Fruit fly (Drosophila melanogaster) whole organism, embryonic: Measurements from ENCODE around the gene CG7135.

Source experiments
- BtbVII ChIP-seq: fragments of 200-800 bp; sonication (Bioruptor generic); optimal IDR thresholded peaks from 3 replicates; lab custom pipeline; 2017; ENCODE audit warnings: missing biosample characterization, mild to moderate bottlenecking, missing genetic modification characterization
- C15 ChIP-seq: fragments of 200-800 bp; sonication (Bioruptor generic); IDR thresholded peaks from 3 replicates; pipeline ENCODE4 v1.3.6; 2022; ENCODE audit warnings: missing biosample characterization, missing genetic modification characterization
- CG1024 ChIP-seq: fragments of 200-800 bp; sonication (Bioruptor generic); IDR thresholded peaks from 2 replicates; pipeline ENCODE4 v1.3.6; 2022; ENCODE audit warnings: missing biosample characterization, missing genetic modification characterization
- CG10267 ChIP-seq: fragments of 200-800 bp; sonication (Bioruptor generic); optimal IDR thresholded peaks from 2 replicates; lab custom pipeline; 2018; ENCODE audit warnings: missing biosample characterization, mild to moderate bottlenecking, missing genetic modification characterization, moderate library complexity
- CG10543 ChIP-seq: fragments of 200-800 bp; sonication (Bioruptor generic); optimal IDR thresholded peaks from 3 replicates; lab custom pipeline; 2017; ENCODE audit warnings: missing biosample characterization, mild to moderate bottlenecking, missing genetic modification characterization, moderate library complexity
- CG11696 ChIP-seq: fragments of 200-800 bp; sonication (Bioruptor generic); IDR thresholded peaks from 2 replicates; pipeline ENCODE4 v1.3.6; 2022; ENCODE audit warnings: missing biosample characterization, missing genetic modification characterization
- CG12155 ChIP-seq: fragments of 200-800 bp; sonication (Bioruptor generic); optimal IDR thresholded peaks from 3 replicates; lab custom pipeline; 2016; ENCODE audit warnings: missing biosample characterization, missing genetic modification characterization
- CG12659 ChIP-seq: fragments of 200-800 bp; sonication (Bioruptor generic); optimal IDR thresholded peaks from 3 replicates; lab custom pipeline; 2017; ENCODE audit warnings: mild to moderate bottlenecking, missing biosample characterization, missing genetic modification reagents, missing genetic modification characterization
- CG12769 ChIP-seq: fragments of 200-800 bp; sonication (Bioruptor generic); optimal IDR thresholded peaks from 2 replicates; lab custom pipeline; 2019; ENCODE audit warnings: missing biosample characterization, mild to moderate bottlenecking, missing genetic modification characterization, moderate library complexity
- CG15696 ChIP-seq: fragments of 200-800 bp; sonication (Bioruptor generic); optimal IDR thresholded peaks from 2 replicates; lab custom pipeline; 2019; ENCODE audit warnings: missing biosample characterization, mild to moderate bottlenecking, missing genetic modification characterization, moderate library complexity
- CG1602 ChIP-seq: fragments of 200-800 bp; sonication (Bioruptor generic); optimal IDR thresholded peaks from 3 replicates; lab custom pipeline; 2016; ENCODE audit warnings: missing biosample characterization, missing genetic modification characterization
- CG17359 ChIP-seq: fragments of 200-800 bp; sonication (Bioruptor generic); optimal IDR thresholded peaks from 3 replicates; lab custom pipeline; 2018; ENCODE audit warnings: missing biosample characterization, mild to moderate bottlenecking, missing genetic modification characterization, moderate library complexity
- CG17385 ChIP-seq: fragments of 200-800 bp; sonication (Bioruptor generic); optimal IDR thresholded peaks from 3 replicates; lab custom pipeline; 2018; ENCODE audit warnings: missing biosample characterization, mild to moderate bottlenecking, missing genetic modification characterization
- CG17568 ChIP-seq: fragments of 200-800 bp; sonication (Bioruptor generic); optimal IDR thresholded peaks from 2 replicates; lab custom pipeline; 2018; ENCODE audit warnings: missing biosample characterization, mild to moderate bottlenecking, missing genetic modification characterization, moderate library complexity
- CG1792 ChIP-seq: fragments of 200-800 bp; sonication (Bioruptor generic); optimal IDR thresholded peaks from 2 replicates; lab custom pipeline; 2016; ENCODE audit warnings: missing biosample characterization, missing genetic modification characterization
- CG18476 ChIP-seq: fragments of 200-800 bp; sonication (Bioruptor generic); optimal IDR thresholded peaks from 2 replicates; lab custom pipeline; 2016; ENCODE audit warnings: missing biosample characterization, mild to moderate bottlenecking, missing genetic modification characterization
- CG18599 ChIP-seq: fragments of 200-800 bp; sonication (Bioruptor generic); optimal IDR thresholded peaks from 3 replicates; lab custom pipeline; 2017; ENCODE audit warnings: missing biosample characterization, missing genetic modification characterization, mild to moderate bottlenecking, moderate library complexity, missing genetic modification reagents
- CG2678 ChIP-seq: fragments of 200-800 bp; sonication (Bioruptor generic); optimal IDR thresholded peaks from 3 replicates; lab custom pipeline; 2019; ENCODE audit warnings: missing biosample characterization, mild to moderate bottlenecking, missing genetic modification characterization, moderate library complexity
- CG32767 ChIP-seq: fragments of 200-800 bp; sonication (Bioruptor generic); IDR thresholded peaks from 2 replicates; pipeline ENCODE4 v1.3.6; 2022; ENCODE audit warnings: missing biosample characterization, missing genetic modification characterization
- CG32772 ChIP-seq: fragments of 200-800 bp; sonication (Bioruptor generic); IDR thresholded peaks from 2 replicates; pipeline ENCODE4 v1.3.6; 2022; ENCODE audit warnings: missing biosample characterization, missing genetic modification characterization
- CG4360 ChIP-seq: fragments of 200-800 bp; sonication (Bioruptor generic); IDR thresholded peaks from 2 replicates; pipeline ENCODE4 v1.3.6; 2022; ENCODE audit warnings: missing biosample characterization, missing genetic modification characterization
- CG43689 ChIP-seq: fragments of 200-800 bp; sonication (Bioruptor generic); IDR thresholded peaks from 2 replicates; pipeline ENCODE4 v1.3.6; 2022; ENCODE audit warnings: missing biosample characterization, missing genetic modification characterization
- CG5245 ChIP-seq: fragments of 200-800 bp; sonication (Bioruptor generic); optimal IDR thresholded peaks from 3 replicates; lab custom pipeline; 2016; ENCODE audit warnings: missing biosample characterization, missing genetic modification characterization
- CG6683 ChIP-seq: fragments of 200-800 bp; sonication (Bioruptor generic); optimal IDR thresholded peaks from 2 replicates; lab custom pipeline; 2017; ENCODE audit warnings: missing biosample characterization, mild to moderate bottlenecking, missing genetic modification characterization, missing genetic modification reagents
- CG7556 ChIP-seq: fragments of 200-800 bp; sonication (Bioruptor generic); optimal IDR thresholded peaks from 2 replicates; lab custom pipeline; 2017; ENCODE audit warnings: missing biosample characterization, mild to moderate bottlenecking, missing genetic modification characterization
- CG7745 ChIP-seq: fragments of 200-800 bp; sonication (Bioruptor generic); optimal IDR thresholded peaks from 2 replicates; lab custom pipeline; 2018; ENCODE audit warnings: missing biosample characterization, mild to moderate bottlenecking, missing genetic modification characterization, moderate library complexity
- CG9727 ChIP-seq: fragments of 200-800 bp; sonication (Bioruptor generic); optimal IDR thresholded peaks from 3 replicates; lab custom pipeline; 2017; ENCODE audit warnings: missing biosample characterization, mild to moderate bottlenecking, missing genetic modification characterization
- Camta ChIP-seq: fragments of 200-800 bp; sonication (Bioruptor generic); optimal IDR thresholded peaks from 2 replicates; lab custom pipeline; 2016; ENCODE audit warnings: missing biosample characterization, missing genetic modification characterization
- Dek ChIP-seq: fragments of 200-800 bp; sonication (Bioruptor generic); optimal IDR thresholded peaks from 3 replicates; lab custom pipeline; 2019; ENCODE audit warnings: missing biosample characterization, mild to moderate bottlenecking, missing genetic modification characterization, moderate library complexity
- Dp ChIP-seq: fragments of 200-800 bp; sonication (Bioruptor generic); optimal IDR thresholded peaks from 2 replicates; lab custom pipeline; 2018; ENCODE audit warnings: missing biosample characterization, mild to moderate bottlenecking, missing genetic modification characterization, moderate library complexity
- Dref ChIP-seq: fragments of 200-800 bp; sonication (Bioruptor generic); IDR thresholded peaks from 2 replicates; pipeline ENCODE4 v1.3.6; 2022; ENCODE audit warnings: missing biosample characterization, missing genetic modification characterization
- Fer1 ChIP-seq: fragments of 200-800 bp; sonication (Bioruptor generic); optimal IDR thresholded peaks from 2 replicates; lab custom pipeline; 2017; ENCODE audit warnings: missing biosample characterization, mild to moderate bottlenecking, missing genetic modification characterization
- HmgD ChIP-seq: fragments of 200-800 bp; sonication (Bioruptor generic); optimal IDR thresholded peaks from 3 replicates; lab custom pipeline; 2016; ENCODE audit warnings: missing biosample characterization, missing genetic modification characterization
- Hr78 ChIP-seq, 2 experiments: fragments of 200-800 bp in 1 of 2; fragments of >200 bp in 1 of 2; sonication (Bioruptor generic) in 1 of 2; optimal IDR thresholded peaks; 2 replicates each; lab custom pipeline; 2017 to 2019; ENCODE audit warnings: missing biosample characterization in 2 of 2, missing genetic modification characterization in 2 of 2, mild to moderate bottlenecking in 1 of 2, moderate library complexity in 1 of 2
- Sry-δ ChIP-seq: fragments of 200-800 bp; sonication (Bioruptor generic); optimal IDR thresholded peaks from 2 replicates; lab custom pipeline; 2016; ENCODE audit warnings: missing biosample characterization, missing genetic modification characterization
- aop ChIP-seq: fragments of 200-800 bp; sonication (Bioruptor generic); IDR thresholded peaks from 2 replicates; pipeline ENCODE4 v1.3.6; 2022; ENCODE audit warnings: missing biosample characterization, missing genetic modification characterization
- cas ChIP-seq: fragments of 200-800 bp; sonication (Bioruptor generic); IDR thresholded peaks from 2 replicates; pipeline ENCODE4 v1.3.6; 2022; ENCODE audit warnings: missing biosample characterization, missing genetic modification characterization
- dimm ChIP-seq: fragments of 200-800 bp; sonication (Bioruptor generic); IDR thresholded peaks from 2 replicates; pipeline ENCODE4 v1.3.6; 2022; ENCODE audit warnings: missing biosample characterization, missing genetic modification characterization
- exex ChIP-seq: fragments of 200-800 bp; sonication (Bioruptor generic); optimal IDR thresholded peaks from 4 replicates; lab custom pipeline; 2018; ENCODE audit warnings: missing biosample characterization, mild to moderate bottlenecking, missing genetic modification characterization, moderate library complexity
- grau ChIP-seq: fragments of 200-800 bp; optimal IDR thresholded peaks from 3 replicates; lab custom pipeline; 2019; ENCODE audit warnings: missing biosample characterization, mild to moderate bottlenecking, missing genetic modification characterization, moderate library complexity
- jumu ChIP-seq: fragments of 200-800 bp; sonication (Bioruptor generic); optimal IDR thresholded peaks from 3 replicates; lab custom pipeline; 2016; ENCODE audit warnings: missing biosample characterization, missing genetic modification characterization
- ken ChIP-seq: fragments of 200-800 bp; sonication (Bioruptor generic); IDR thresholded peaks from 3 replicates; pipeline ENCODE4 v1.3.6; 2022; ENCODE audit warnings: missing biosample characterization, missing genetic modification characterization
- oc ChIP-seq: fragments of 200-800 bp; sonication (Bioruptor generic); optimal IDR thresholded peaks from 2 replicates; lab custom pipeline; 2018; ENCODE audit warnings: missing biosample characterization, mild to moderate bottlenecking, missing genetic modification characterization, moderate library complexity
- pros ChIP-seq: fragments of 200-800 bp; sonication (Bioruptor generic); optimal IDR thresholded peaks from 3 replicates; lab custom pipeline; 2019; ENCODE audit warnings: missing biosample characterization, mild to moderate bottlenecking, missing genetic modification characterization, moderate library complexity
- ssp ChIP-seq: fragments of 200-800 bp; sonication (Bioruptor generic); IDR thresholded peaks from 2 replicates; pipeline ENCODE4 v1.3.6; 2022; ENCODE audit warnings: missing biosample characterization, missing genetic modification characterization
- tup ChIP-seq: fragments of 200-800 bp; sonication (Bioruptor generic); optimal IDR thresholded peaks from 2 replicates; lab custom pipeline; 2016; ENCODE audit warnings: missing biosample characterization, mild to moderate bottlenecking, missing genetic modification characterization, moderate library complexity
- vvl ChIP-seq: fragments of 200-800 bp; sonication (Bioruptor generic); IDR thresholded peaks from 2 replicates; pipeline ENCODE4 v1.3.6; 2022; ENCODE audit warnings: missing biosample characterization, missing genetic modification characterization
- wek ChIP-seq: fragments of 200-800 bp; sonication (Bioruptor generic); optimal IDR thresholded peaks from 3 replicates; lab custom pipeline; 2018; ENCODE audit warnings: missing biosample characterization, mild to moderate bottlenecking, missing genetic modification characterization, moderate library complexity
- zen ChIP-seq: fragments of 200-800 bp; sonication (Bioruptor generic); optimal IDR thresholded peaks from 3 replicates; lab custom pipeline; 2018; ENCODE audit warnings: missing biosample characterization, mild to moderate bottlenecking, missing genetic modification characterization, moderate library complexity
- zfh2 ChIP-seq: fragments of 200-800 bp; sonication (Bioruptor generic); optimal IDR thresholded peaks from 2 replicates; lab custom pipeline; 2016; ENCODE audit warnings: missing biosample characterization, missing genetic modification characterization

Gene CG7135

DNA sequence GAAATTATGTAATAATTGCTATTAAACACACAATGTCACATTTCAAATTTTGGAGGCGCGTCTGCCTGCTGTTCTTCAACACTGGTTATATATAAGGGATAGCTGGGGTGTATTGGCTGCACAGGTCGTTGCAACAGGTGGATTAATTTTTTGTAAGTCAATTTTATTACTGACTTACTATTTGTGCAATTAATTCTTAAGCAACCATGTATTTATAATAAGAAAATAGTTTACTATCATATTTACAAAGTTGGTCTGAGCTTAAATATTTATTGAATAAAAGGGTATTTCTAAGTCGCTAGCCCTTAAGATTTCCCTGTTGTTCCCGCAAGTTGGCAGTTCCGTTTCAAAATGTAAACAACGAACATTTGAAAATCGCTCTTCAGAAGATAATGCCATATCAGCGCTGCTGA is 10.6 kb upstream of the CG7135 start, which contains the start of gene RhoGAP16F (continued):
- no peak for TF ChIP-seq aop (GFP tag; lab: Robert Waterston, UW)
- TF ChIP-seq CG1792 (GFP tag; lab: Kevin White, UChicago), result peak; percentile 41
- peak; percentile 48; the same call in 1 of the 2 replicates for TF ChIP-seq dimm (GFP tag; lab: Robert Waterston, UW)
- peak; percentile 80 for TF ChIP-seq Dek (tag; lab: Kevin White, UChicago)
- TF ChIP-seq CG11696 (GFP tag; lab: Robert Waterston, UW), result peak; percentile 44
- TF ChIP-seq zen (tag; lab: Kevin White, UChicago), result peak; percentile 83
- peak; percentile 88 for TF ChIP-seq CG12155 (GFP tag; lab: Kevin White, UChicago)
- peak; percentile 86 for TF ChIP-seq grau
- peak; percentile 71 for TF ChIP-seq BtbVII (GFP tag; lab: Kevin White, UChicago)
- no peak for TF ChIP-seq pros (GFP tag; lab: Kevin White, UChicago)
- TF ChIP-seq CG18599 (GFP tag; lab: Kevin White, UChicago), result peak; percentile 88
- peak; percentile 36; the same call in 1 of the 2 replicates for TF ChIP-seq CG32767 (GFP tag; lab: Robert Waterston, UW)
- no peak for TF ChIP-seq CG17568 (GFP tag; lab: Kevin White, UChicago)
- no peak for TF ChIP-seq HmgD (GFP tag; lab: Kevin White, UChicago)
- TF ChIP-seq CG43689, result peak; percentile 19; the same call in 1 of the 2 replicates
- TF ChIP-seq oc (tag; lab: Kevin White, UChicago), result peak; percentile 70
- TF ChIP-seq CG6683 (GFP tag; lab: Kevin White, UChicago), result peak; percentile 55
- peak; percentile 74 for TF ChIP-seq Dp (GFP tag; lab: Kevin White, UChicago)
- TF ChIP-seq Sry-δ (GFP tag; lab: Kevin White, UChicago), result peak; percentile 19
- peak; percentile 77 for TF ChIP-seq ssp (GFP tag; lab: Robert Waterston, UW)
- TF ChIP-seq CG17385 (GFP tag; lab: Kevin White, UChicago), result peak; percentile 76
- peak; percentile 69 for TF ChIP-seq CG18476 (GFP tag; lab: Kevin White, UChicago)
- no peak for TF ChIP-seq CG7745 (tag; lab: Kevin White, UChicago)
- TF ChIP-seq CG9727 (GFP tag; lab: Kevin White, UChicago), result peak; percentile 84
- peak; percentile 85 for TF ChIP-seq CG17359 (tag; lab: Kevin White, UChicago)
- peak; percentile 57 for TF ChIP-seq exex (tag; lab: Kevin White, UChicago)
- peak; percentile 78 for TF ChIP-seq CG15696 (tag; lab: Kevin White, UChicago)
- peak; percentile 39 for TF ChIP-seq tup (GFP tag; lab: Kevin White, UChicago)
- TF ChIP-seq CG5245, result peak; percentile 72
- peak; percentile 84 for TF ChIP-seq CG10543 (GFP tag; lab: Kevin White, UChicago)
- TF ChIP-seq cas (GFP tag; lab: Robert Waterston, UW), result 0 out of 2 replicates have a peak, but pooled peaks have one; percentile 25
- TF ChIP-seq Hr78 (GFP tag; optimal IDR thresholded peaks at IDR 0.05; lab: Kevin White, UChicago), result peak in 1 of 2 experiments; percentile 29
- TF ChIP-seq vvl (GFP tag; lab: Robert Waterston, UW), result peak; percentile 89
- TF ChIP-seq CG1602, result peak; percentile 88
- TF ChIP-seq C15 (GFP tag; lab: Robert Waterston, UW), result no peak
- TF ChIP-seq wek (GFP tag; lab: Kevin White, UChicago), result peak; percentile 37
- TF ChIP-seq jumu, result peak; percentile 67
- TF ChIP-seq Camta, result peak; percentile 51
- peak; percentile 97 for TF ChIP-seq CG10267 (tag; lab: Kevin White, UChicago)
- peak; percentile 79 for TF ChIP-seq zfh2 (GFP tag; lab: Kevin White, UChicago)
- peak; percentile 94 for TF ChIP-seq CG12769
- peak; percentile 85 for TF ChIP-seq CG32772
- TF ChIP-seq CG12659, result peak; percentile 79
- TF ChIP-seq CG4360 (GFP tag; lab: Robert Waterston, UW), result peak; percentile 45; the same call in 1 of the 2 replicates
- TF ChIP-seq CG2678 (tag; lab: Kevin White, UChicago), result peak; percentile 88
- peak; percentile 63 for TF ChIP-seq CG1024 (GFP tag; lab: Robert Waterston, UW)
- peak; percentile 76 for TF ChIP-seq CG7556 (GFP tag; lab: Kevin White, UChicago)
- peak; percentile 83; the same call in 2 of the 3 replicates for TF ChIP-seq ken
- TF ChIP-seq Dref, result 0 out of 2 replicates have a peak, but pooled peaks have one; percentile 15
- peak; percentile 79 for TF ChIP-seq Fer1 (GFP tag; lab: Kevin White, UChicago)
